Worm (Caenorhabditis elegans) whole organism, L2 larva: ENCODE results near the gene pals-23.
A peak's percentile ranks its signal among the peaks of the same experiment; 100 is the strongest.

Experiments
- C34F6.9 ChIP-seq: fragments of 150-350 bp; optimal IDR thresholded peaks from 2 replicates; lab custom pipeline; 2014; ENCODE audit warnings: missing biosample characterization, missing genetic modification characterization
- F13H6.1 ChIP-seq: sonication (generic microtip); optimal IDR thresholded peaks from 2 replicates; lab custom pipeline; 2016; ENCODE audit warnings: missing genetic modification characterization, missing compliant biosample characterization
- Y55F3AM.14 ChIP-seq: fragments of 200-800 bp; sonication (Bioruptor generic); optimal IDR thresholded peaks from 2 replicates; lab custom pipeline; 2018; ENCODE audit warnings: mild to moderate bottlenecking, missing genetic modification characterization, missing compliant biosample characterization
- ZK546.5 ChIP-seq: sonication (generic microtip); optimal IDR thresholded peaks from 2 replicates; lab custom pipeline; 2017; ENCODE audit warnings: missing biosample characterization, missing genetic modification characterization
- ama-1 ChIP-seq: fragments of 150-350 bp; optimal IDR thresholded peaks from 2 replicates; lab custom pipeline; 2018; ENCODE audit warnings: inconsistent platforms
- blmp-1 ChIP-seq: sonication (generic microtip); optimal IDR thresholded peaks from 2 replicates; lab custom pipeline; 2017; ENCODE audit warnings: missing genetic modification characterization, mild to moderate bottlenecking, missing compliant biosample characterization, antibody characterized with exemption, moderate library complexity; ENCODE audit not compliant: insufficient read depth
- ceh-16 ChIP-seq: fragments of 150-350 bp; optimal IDR thresholded peaks from 2 replicates; lab custom pipeline; 2014; ENCODE audit warnings: missing biosample characterization, missing genetic modification characterization
- ceh-82 ChIP-seq: fragments of 150-350 bp; optimal IDR thresholded peaks from 2 replicates; lab custom pipeline; 2014; ENCODE audit warnings: missing biosample characterization, missing genetic modification characterization
- crh-2 ChIP-seq: sonication (generic microtip); optimal IDR thresholded peaks from 2 replicates; lab custom pipeline; 2017; ENCODE audit warnings: missing biosample characterization, missing genetic modification characterization
- egl-27 ChIP-seq: sonication (generic microtip); optimal IDR thresholded peaks from 3 replicates; lab custom pipeline; 2017; ENCODE audit warnings: missing biosample characterization, missing genetic modification reagents, missing genetic modification characterization
- elt-3 ChIP-seq: sonication (generic microtip); optimal IDR thresholded peaks from 2 replicates; lab custom pipeline; 2017; ENCODE audit warnings: missing biosample characterization, missing genetic modification characterization
- fos-1 ChIP-seq: fragments of 150-350 bp; optimal IDR thresholded peaks from 2 replicates; lab custom pipeline; 2014; ENCODE audit warnings: missing biosample characterization, missing genetic modification characterization
- gmeb-1 ChIP-seq: fragments of 150-350 bp; optimal IDR thresholded peaks from 2 replicates; lab custom pipeline; 2014; ENCODE audit warnings: missing biosample characterization, missing genetic modification characterization
- lin-11 ChIP-seq: fragments of 150-350 bp; sonication (generic microtip); optimal IDR thresholded peaks from 2 replicates; lab custom pipeline; 2014; ENCODE audit warnings: missing biosample characterization, missing genetic modification characterization, inconsistent platforms, mixed read lengths
- lin-13 ChIP-seq: fragments of 150-350 bp; optimal IDR thresholded peaks from 2 replicates; lab custom pipeline; 2014; ENCODE audit warnings: missing biosample characterization, missing genetic modification reagents, missing genetic modification characterization
- lin-39 ChIP-seq: fragments of 150-350 bp; optimal IDR thresholded peaks from 2 replicates; lab custom pipeline; 2014; ENCODE audit warnings: missing biosample characterization, missing genetic modification reagents, missing genetic modification characterization
- lsy-2 ChIP-seq, 2 experiments: fragments of 150-350 bp in 1 of 2; sonication (generic microtip) in 1 of 2; optimal IDR thresholded peaks; 2 replicates each; lab custom pipeline; 2014 to 2017; ENCODE audit warnings: missing biosample characterization in 2 of 2, missing genetic modification characterization in 2 of 2
- mab-5 ChIP-seq: fragments of 150-350 bp; optimal IDR thresholded peaks from 2 replicates; lab custom pipeline; 2014; ENCODE audit warnings: missing biosample characterization, missing genetic modification characterization
- mbf-1 ChIP-seq: sonication (generic microtip); optimal IDR thresholded peaks from 2 replicates; lab custom pipeline; 2017; ENCODE audit warnings: missing biosample characterization, missing genetic modification characterization
- mdl-1 ChIP-seq, 2 experiments: fragments of 150-350 bp in 1 of 2; sonication (generic microtip) in 1 of 2; optimal IDR thresholded peaks; 2 replicates each; lab custom pipeline; 2017; ENCODE audit warnings: missing biosample characterization in 2 of 2, missing genetic modification characterization in 2 of 2
- nhr-12 ChIP-seq: fragments of 150-350 bp; optimal IDR thresholded peaks from 2 replicates; lab custom pipeline; 2014; ENCODE audit warnings: missing biosample characterization, missing genetic modification characterization
- nhr-129 ChIP-seq: fragments of 150-350 bp; optimal IDR thresholded peaks from 2 replicates; lab custom pipeline; 2014; ENCODE audit warnings: missing biosample characterization, missing genetic modification characterization
- nhr-21 ChIP-seq: fragments of 150-350 bp; optimal IDR thresholded peaks from 2 replicates; lab custom pipeline; 2014; ENCODE audit warnings: missing biosample characterization, missing genetic modification characterization
- nhr-23 ChIP-seq: fragments of 150-350 bp; optimal IDR thresholded peaks from 2 replicates; lab custom pipeline; 2014; ENCODE audit warnings: missing biosample characterization, missing genetic modification reagents, missing genetic modification characterization
- nhr-25 ChIP-seq: fragments of 150-350 bp; sonication (generic microtip); optimal IDR thresholded peaks from 3 replicates; lab custom pipeline; 2014; ENCODE audit warnings: missing biosample characterization, missing genetic modification characterization
- nhr-6 ChIP-seq: fragments of 150-350 bp; optimal IDR thresholded peaks from 2 replicates; lab custom pipeline; 2014; ENCODE audit warnings: missing biosample characterization, missing genetic modification characterization
- nhr-77 ChIP-seq: fragments of 150-350 bp; optimal IDR thresholded peaks from 2 replicates; lab custom pipeline; 2014; ENCODE audit warnings: missing biosample characterization, missing genetic modification characterization
- peb-1 ChIP-seq: fragments of 150-350 bp; optimal IDR thresholded peaks from 2 replicates; lab custom pipeline; 2014; ENCODE audit warnings: missing biosample characterization, missing genetic modification characterization
- sma-3 ChIP-seq: sonication (generic microtip); optimal IDR thresholded peaks from 2 replicates; lab custom pipeline; 2016; ENCODE audit warnings: missing genetic modification reagents, missing genetic modification characterization, missing compliant biosample characterization
- sma-9 ChIP-seq, 2 experiments: fragments of 150-350 bp in 1 of 2; sonication (generic microtip) in 1 of 2; optimal IDR thresholded peaks; 2 replicates each; lab custom pipeline; 2014 to 2016; ENCODE audit warnings: missing genetic modification characterization in 2 of 2, mild to moderate bottlenecking in 1 of 2, missing biosample characterization in 1 of 2, missing compliant biosample characterization in 1 of 2, missing genetic modification reagents in 1 of 2, moderate library complexity in 1 of 2
- snpc-4 ChIP-seq: fragments of 150-350 bp; optimal IDR thresholded peaks from 2 replicates; lab custom pipeline; 2014; ENCODE audit warnings: missing biosample characterization, missing genetic modification characterization
- unc-39 ChIP-seq: fragments of 150-350 bp; optimal IDR thresholded peaks from 2 replicates; lab custom pipeline; 2014; ENCODE audit warnings: missing biosample characterization, missing genetic modification characterization
- unc-55 ChIP-seq: fragments of 150-350 bp; sonication (generic microtip); optimal IDR thresholded peaks from 3 replicates; lab custom pipeline; 2014; ENCODE audit warnings: missing biosample characterization, missing genetic modification reagents, missing genetic modification characterization
- ztf-1 ChIP-seq: fragments of 200-800 bp; sonication (Bioruptor generic); conservative IDR thresholded peaks from 2 replicates; pipeline ENCODE4 v1.3.6; 2022; ENCODE audit warnings: missing genetic modification characterization, missing compliant biosample characterization
- ztf-11 ChIP-seq: sonication (generic microtip); optimal IDR thresholded peaks from 2 replicates; lab custom pipeline; 2017; ENCODE audit warnings: missing biosample characterization, missing genetic modification characterization
- ztf-4 ChIP-seq: fragments of 150-350 bp; optimal IDR thresholded peaks from 2 replicates; lab custom pipeline; 2014; ENCODE audit warnings: missing biosample characterization, missing genetic modification characterization

pals-23 gene

ce11 chrIII:92247-92646 lies 32.3 kb upstream of the pals-23 start:
- TF ChIP-seq blmp-1 (tag; lab: Kevin White, UChicago) (no peak), nhr-23 (tag; lab: Kevin White, UChicago) (no peak), lin-13 (GFP tag; lab: Kevin White, UChicago) (no peak), lin-11 (no peak), ceh-16 (no peak), Y55F3AM.14 (GFP tag; lab: Kevin White, UChicago) (no peak), unc-39 (no peak)

ce11 chrIII:94759-95330 lies 29.7 kb upstream of the pals-23 start, which contains the start of gene pat-4:
Gene pat-4 (minus strand): TSS chrIII:94809.
- TF ChIP-seq ama-1 (lab: Kevin White, UChicago) (no peak), mdl-1 (tag; optimal IDR thresholded peaks at IDR 0.05; lab: Kevin White, UChicago) (no peak), nhr-12 (no peak), ceh-16 (peak; percentile 38), ztf-1 (no peak), egl-27 (tag; lab: Kevin White, UChicago) (no peak), nhr-25 (tag; lab: Kevin White, UChicago) (peak; percentile 25), nhr-77 (tag; lab: Kevin White, UChicago) (no peak), peb-1 (tag; lab: Kevin White, UChicago) (no peak), nhr-129 (tag; lab: Kevin White, UChicago) (no peak), nhr-23 (tag; lab: Kevin White, UChicago) (no peak), mab-5 (tag; lab: Kevin White, UChicago) (no peak), crh-2 (tag; lab: Kevin White, UChicago) (no peak), nhr-6 (tag; lab: Kevin White, UChicago) (no peak), lin-39 (tag; lab: Kevin White, UChicago) (no peak), unc-55 (GFP tag; lab: Kevin White, UChicago) (peak; percentile 17), lin-13 (GFP tag; lab: Kevin White, UChicago) (no peak), sma-3 (GFP tag; lab: Kevin White, UChicago) (peak; percentile 29), F13H6.1 (peak; percentile 72), sma-9 (GFP tag; optimal IDR thresholded peaks at IDR 0.05; lab: Kevin White, UChicago) (peak; percentile 36), sma-9 (tag; optimal IDR thresholded peaks at IDR 0.05; lab: Kevin White, UChicago) (no peak), ceh-82 (tag; lab: Kevin White, UChicago) (no peak), C34F6.9 (tag; lab: Kevin White, UChicago) (peak; percentile 20), nhr-21 (no peak), mbf-1 (no peak)
- TF ChIP-seq, all 48 proteins: peak for 7

ce11 chrIII:96196-96595 lies 28.4 kb upstream of the pals-23 start:
- TF ChIP-seq ZK546.5 (no peak), gmeb-1 (no peak), sma-9 (GFP tag; optimal IDR thresholded peaks at IDR 0.05; lab: Kevin White, UChicago) (peak; percentile 35), sma-9 (tag; optimal IDR thresholded peaks at IDR 0.05; lab: Kevin White, UChicago) (no peak), mab-5 (tag; lab: Kevin White, UChicago) (peak; percentile 16), snpc-4 (no peak), ama-1 (lab: Kevin White, UChicago) (no peak), nhr-12 (no peak), ceh-82 (tag; lab: Kevin White, UChicago) (no peak), fos-1 (no peak), elt-3 (no peak), ztf-11 (tag; lab: Kevin White, UChicago) (no peak), lin-11 (no peak), unc-55 (GFP tag; lab: Kevin White, UChicago) (peak; percentile 24), ztf-1 (no peak), nhr-129 (tag; lab: Kevin White, UChicago) (peak; percentile 50), blmp-1 (tag; lab: Kevin White, UChicago) (no peak), F13H6.1 (peak; percentile 63), crh-2 (tag; lab: Kevin White, UChicago) (peak; percentile 36), mbf-1 (no peak), lsy-2 (tag; optimal IDR thresholded peaks at IDR 0.05; lab: Kevin White, UChicago) (peak; percentile 20 to 54), C34F6.9 (tag; lab: Kevin White, UChicago) (peak; percentile 20), lin-13 (GFP tag; lab: Kevin White, UChicago) (peak; percentile 16), ztf-4 (tag; lab: Kevin White, UChicago) (no peak)
